Worm (Caenorhabditis elegans): ENCODE measurements around the gene cks-1.

ce11 chrIV:8506034-8506433 is 7.7 kb upstream of the cks-1 start:
- TF ChIP-seq lsy-2 (tag; optimal IDR thresholded peaks at IDR 0.05): no peak
- TF ChIP-seq ceh-39 (tag; optimal IDR thresholded peaks at IDR 0.05): no peak
- no peak for TF ChIP-seq lin-13 (tag; optimal IDR thresholded peaks at IDR 0.05)
- TF ChIP-seq snpc-4 (tag; optimal IDR thresholded peaks at IDR 0.05): no peak
- TF ChIP-seq unc-62 (GFP tag; optimal IDR thresholded peaks at IDR 0.05): no peak
- TF ChIP-seq pha-4 (tag; optimal IDR thresholded peaks at IDR 0.05): no peak
- TF ChIP-seq sem-2 (GFP tag; optimal IDR thresholded peaks at IDR 0.05): no peak
- no peak for TF ChIP-seq sptf-1 (tag; optimal IDR thresholded peaks at IDR 0.05)
- TF ChIP-seq ces-1 (GFP tag; optimal IDR thresholded peaks at IDR 0.05): no peak
